Worm (Caenorhabditis elegans): ENCODE data around the gene pha-4.

DNA sequence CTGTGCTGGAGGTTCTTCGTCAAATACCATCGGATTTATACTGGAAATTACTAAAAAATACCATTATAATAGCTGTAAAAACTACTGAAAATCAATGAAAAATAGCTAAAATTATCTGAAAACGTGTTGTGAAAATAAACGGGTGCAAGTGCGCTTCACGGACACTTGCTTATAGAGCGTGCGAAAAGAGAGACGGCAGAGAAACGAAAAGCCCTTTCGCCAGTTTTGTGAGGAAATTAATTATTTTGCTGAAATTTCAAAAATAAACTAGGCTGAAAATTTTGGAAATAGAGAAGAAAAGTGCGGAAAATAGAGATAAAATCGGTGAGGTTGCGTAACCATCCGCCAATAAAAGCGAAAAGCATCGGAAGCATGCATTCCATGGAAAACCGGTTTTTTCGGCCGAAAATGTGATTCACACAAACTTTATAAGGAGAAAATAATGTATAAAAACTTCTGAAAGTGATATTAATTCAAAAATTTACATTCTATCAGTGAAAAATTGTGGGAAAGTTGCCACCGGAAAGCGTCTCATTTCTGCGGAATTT lies 8.5 kb upstream of the pha-4 start, which contains the start of gene dnj-25:
- TF ChIP-seq unc-62 (GFP tag; optimal IDR thresholded peaks at IDR 0.05) (no peak), zag-1 (tag; optimal IDR thresholded peaks at IDR 0.05) (no peak), mab-5 (tag; optimal IDR thresholded peaks at IDR 0.05) (no peak), egl-27 (tag; optimal IDR thresholded peaks at IDR 0.05) (no peak), Y55F3AM.14 (GFP tag; optimal IDR thresholded peaks at IDR 0.05) (no peak), ama-1 (optimal IDR thresholded peaks at IDR 0.05) (no peak), nhr-77 (tag; optimal IDR thresholded peaks at IDR 0.05) (no peak), nhr-237 (tag; optimal IDR thresholded peaks at IDR 0.05) (no peak), nhr-25 (tag; optimal IDR thresholded peaks at IDR 0.05) (no peak), nhr-12 (tag; optimal IDR thresholded peaks at IDR 0.05) (no peak), elt-3 (tag; optimal IDR thresholded peaks at IDR 0.05) (no peak)

Data from whole organism, L2 larva.